Fruit fly (Drosophila melanogaster) whole organism, embryonic: ENCODE results near the gene Csk.

Source experiments
- ATbp ChIP-seq: fragments of 200-800 bp; sonication (Bioruptor generic); optimal IDR thresholded peaks from 2 replicates; lab custom pipeline; 2017; ENCODE audit warnings: missing biosample characterization, mild to moderate bottlenecking, missing genetic modification characterization, missing genetic modification reagents
- Adf1 ChIP-seq: fragments of 200-800 bp; sonication (Bioruptor generic); IDR thresholded peaks from 2 replicates; pipeline ENCODE4 v1.3.6; 2022; ENCODE audit warnings: missing biosample characterization, missing genetic modification characterization
- Atf-2 ChIP-seq: fragments of 200-800 bp; sonication (Bioruptor generic); optimal IDR thresholded peaks from 2 replicates; lab custom pipeline; 2016; ENCODE audit warnings: missing biosample characterization, missing genetic modification characterization
- B-H2 ChIP-seq: fragments of 200-800 bp; sonication (Bioruptor generic); optimal IDR thresholded peaks from 2 replicates; lab custom pipeline; 2018; ENCODE audit warnings: missing biosample characterization, mild to moderate bottlenecking, missing genetic modification characterization
- CG10267 ChIP-seq: fragments of 200-800 bp; sonication (Bioruptor generic); optimal IDR thresholded peaks from 2 replicates; lab custom pipeline; 2018; ENCODE audit warnings: missing biosample characterization, mild to moderate bottlenecking, missing genetic modification characterization, moderate library complexity
- CG1233 ChIP-seq: fragments of 200-800 bp; sonication (Bioruptor generic); optimal IDR thresholded peaks from 4 replicates; lab custom pipeline; 2018; ENCODE audit warnings: missing biosample characterization, mild to moderate bottlenecking, missing genetic modification characterization
- CG12769 ChIP-seq: fragments of 200-800 bp; sonication (Bioruptor generic); optimal IDR thresholded peaks from 2 replicates; lab custom pipeline; 2019; ENCODE audit warnings: missing biosample characterization, mild to moderate bottlenecking, missing genetic modification characterization, moderate library complexity
- CG13894 ChIP-seq: fragments of 200-800 bp; sonication (Bioruptor generic); optimal IDR thresholded peaks from 3 replicates; lab custom pipeline; 2018; ENCODE audit warnings: missing biosample characterization, mild to moderate bottlenecking, missing genetic modification characterization, moderate library complexity
- CG14667 ChIP-seq: fragments of 200-800 bp; sonication (Bioruptor generic); IDR thresholded peaks from 2 replicates; pipeline ENCODE4 v1.3.6; 2022; ENCODE audit warnings: missing biosample characterization, missing genetic modification characterization
- CG14965 ChIP-seq: fragments of 200-800 bp; sonication (Bioruptor generic); optimal IDR thresholded peaks from 2 replicates; lab custom pipeline; 2016; ENCODE audit warnings: missing biosample characterization, missing genetic modification characterization, borderline replicate concordance
- CG18599 ChIP-seq: fragments of 200-800 bp; sonication (Bioruptor generic); optimal IDR thresholded peaks from 3 replicates; lab custom pipeline; 2017; ENCODE audit warnings: missing biosample characterization, missing genetic modification characterization, mild to moderate bottlenecking, moderate library complexity, missing genetic modification reagents
- CG7839 ChIP-seq: fragments of 200-800 bp; sonication (Bioruptor generic); optimal IDR thresholded peaks from 3 replicates; lab custom pipeline; 2018; ENCODE audit warnings: missing biosample characterization, mild to moderate bottlenecking, missing genetic modification characterization, moderate library complexity
- CG8388 ChIP-seq: fragments of 200-800 bp; sonication (Bioruptor generic); optimal IDR thresholded peaks from 2 replicates; lab custom pipeline; 2019; ENCODE audit warnings: missing biosample characterization, mild to moderate bottlenecking, missing genetic modification characterization, moderate library complexity
- CG8765 ChIP-seq: fragments of 200-800 bp; sonication (Bioruptor generic); IDR thresholded peaks from 2 replicates; pipeline ENCODE4 v1.3.6; 2022; ENCODE audit warnings: missing biosample characterization, missing genetic modification characterization
- CG8944 ChIP-seq: fragments of 200-800 bp; sonication (Bioruptor generic); optimal IDR thresholded peaks from 3 replicates; lab custom pipeline; 2016; ENCODE audit warnings: missing biosample characterization, missing genetic modification characterization
- CG9437 ChIP-seq: fragments of 200-800 bp; sonication (Bioruptor generic); optimal IDR thresholded peaks from 2 replicates; lab custom pipeline; 2018; ENCODE audit warnings: missing biosample characterization, mild to moderate bottlenecking, missing genetic modification characterization
- CkIIα-i1 ChIP-seq: fragments of 200-800 bp; sonication (Bioruptor generic); IDR thresholded peaks from 2 replicates; pipeline ENCODE4 v1.3.6; 2022; ENCODE audit warnings: missing biosample characterization, missing genetic modification characterization
- CrebB ChIP-seq: fragments of 200-800 bp; sonication (Bioruptor generic); optimal IDR thresholded peaks from 3 replicates; lab custom pipeline; 2018; ENCODE audit warnings: missing biosample characterization, mild to moderate bottlenecking, missing genetic modification characterization
- D19A ChIP-seq: fragments of 200-800 bp; optimal IDR thresholded peaks from 3 replicates; lab custom pipeline; 2019; ENCODE audit warnings: missing biosample characterization, mild to moderate bottlenecking, missing genetic modification characterization, moderate library complexity
- HLHmδ ChIP-seq: fragments of 200-800 bp; sonication (Bioruptor generic); optimal IDR thresholded peaks from 2 replicates; lab custom pipeline; 2018; ENCODE audit warnings: missing biosample characterization, mild to moderate bottlenecking, missing genetic modification characterization, moderate library complexity
- HmgZ ChIP-seq: fragments of 200-800 bp; sonication (Bioruptor generic); optimal IDR thresholded peaks from 2 replicates; lab custom pipeline; 2018; ENCODE audit warnings: missing biosample characterization, mild to moderate bottlenecking, missing genetic modification characterization
- Hr39 ChIP-seq: fragments of >200 bp; optimal IDR thresholded peaks from 2 replicates; lab custom pipeline; 2017
- Kr ChIP-seq: fragments of 200-800 bp; sonication (Bioruptor generic); optimal IDR thresholded peaks from 2 replicates; lab custom pipeline; 2017; ENCODE audit warnings: missing biosample characterization, mild to moderate bottlenecking, missing genetic modification characterization
- Lim3 ChIP-seq: fragments of 200-800 bp; sonication (Bioruptor generic); IDR thresholded peaks from 2 replicates; pipeline ENCODE4 v1.3.6; 2022; ENCODE audit warnings: missing biosample characterization, missing genetic modification characterization
- Spps ChIP-seq: fragments of 200-800 bp; sonication (Bioruptor generic); optimal IDR thresholded peaks from 2 replicates; lab custom pipeline; 2018; ENCODE audit warnings: missing biosample characterization, mild to moderate bottlenecking, missing genetic modification characterization
- Tbp ChIP-seq: fragments of >200 bp; optimal IDR thresholded peaks from 2 replicates; lab custom pipeline; 2018; ENCODE audit warnings: missing biosample characterization, missing genetic modification characterization
- Trl ChIP-seq, 3 experiments: fragments of >200 bp in 2 of 3; fragments of 200-800 bp in 1 of 3; sonication (Bioruptor generic) in 1 of 3; optimal IDR thresholded peaks; 2 replicates in 1 of 3; 3 replicates in 2 of 3; lab custom pipeline; 2016 to 2017; ENCODE audit warnings: missing biosample characterization in 1 of 3, missing genetic modification characterization in 1 of 3
- aop ChIP-seq: fragments of 200-800 bp; sonication (Bioruptor generic); IDR thresholded peaks from 2 replicates; pipeline ENCODE4 v1.3.6; 2022; ENCODE audit warnings: missing biosample characterization, missing genetic modification characterization
- cas ChIP-seq: fragments of 200-800 bp; sonication (Bioruptor generic); IDR thresholded peaks from 2 replicates; pipeline ENCODE4 v1.3.6; 2022; ENCODE audit warnings: missing biosample characterization, missing genetic modification characterization
- crc ChIP-seq: fragments of 200-800 bp; sonication (Bioruptor generic); optimal IDR thresholded peaks from 2 replicates; lab custom pipeline; 2016; ENCODE audit warnings: missing biosample characterization, missing genetic modification characterization
- crol ChIP-seq: fragments of 200-800 bp; sonication (Bioruptor generic); IDR thresholded peaks from 2 replicates; pipeline ENCODE4 v1.3.6; 2022; ENCODE audit warnings: missing biosample characterization, missing genetic modification characterization
- cwo ChIP-seq: fragments of 200-800 bp; sonication (Bioruptor generic); optimal IDR thresholded peaks from 3 replicates; lab custom pipeline; 2017; ENCODE audit warnings: missing biosample characterization, missing genetic modification characterization, mild to moderate bottlenecking, moderate library complexity, missing genetic modification reagents
- dmrt11E ChIP-seq: fragments of 200-800 bp; sonication (Bioruptor generic); optimal IDR thresholded peaks from 3 replicates; lab custom pipeline; 2018; ENCODE audit warnings: missing biosample characterization, mild to moderate bottlenecking, missing genetic modification characterization, moderate library complexity
- en ChIP-seq: fragments of 200-800 bp; sonication (Bioruptor generic); optimal IDR thresholded peaks from 2 replicates; lab custom pipeline; 2016; ENCODE audit warnings: missing biosample characterization, missing genetic modification characterization
- gcm2 ChIP-seq: fragments of 200-800 bp; sonication (Bioruptor generic); optimal IDR thresholded peaks from 2 replicates; lab custom pipeline; 2016; ENCODE audit warnings: missing biosample characterization, missing genetic modification characterization
- gsb ChIP-seq: fragments of 200-800 bp; sonication (Bioruptor generic); IDR thresholded peaks from 2 replicates; pipeline ENCODE4 v1.3.6; 2022; ENCODE audit warnings: missing biosample characterization, missing genetic modification characterization
- inv ChIP-seq: fragments of 200-800 bp; sonication (Bioruptor generic); IDR thresholded peaks from 2 replicates; pipeline ENCODE4 v1.3.6; 2022; ENCODE audit warnings: missing biosample characterization, missing genetic modification characterization; ENCODE audit not compliant: partially characterized antibody
- lola ChIP-seq, 3 experiments: fragments of >200 bp in 2 of 3; fragments of 200-800 bp in 1 of 3; sonication (Bioruptor generic) in 1 of 3; optimal IDR thresholded peaks; 2 replicates each; lab custom pipeline; 2017 to 2019; ENCODE audit warnings: missing biosample characterization in 3 of 3, missing genetic modification characterization in 3 of 3, mild to moderate bottlenecking in 1 of 3, moderate library complexity in 1 of 3
- luna ChIP-seq: fragments of 200-800 bp; sonication (Bioruptor generic); optimal IDR thresholded peaks from 2 replicates; lab custom pipeline; 2016; ENCODE audit warnings: missing biosample characterization, missing genetic modification characterization
- org-1 ChIP-seq: fragments of 200-800 bp; sonication (Bioruptor generic); optimal IDR thresholded peaks from 2 replicates; lab custom pipeline; 2017; ENCODE audit warnings: missing biosample characterization, missing genetic modification characterization
- phol ChIP-seq: fragments of 200-800 bp; sonication (Bioruptor generic); optimal IDR thresholded peaks from 3 replicates; lab custom pipeline; 2018; ENCODE audit warnings: missing biosample characterization, mild to moderate bottlenecking, missing genetic modification characterization, moderate library complexity
- pita ChIP-seq: fragments of 200-800 bp; sonication (Bioruptor generic); optimal IDR thresholded peaks from 2 replicates; lab custom pipeline; 2017; ENCODE audit warnings: missing biosample characterization, mild to moderate bottlenecking, missing genetic modification characterization
- prd ChIP-seq, 3 experiments: fragments of >200 bp in 2 of 3; fragments of 200-800 bp in 1 of 3; sonication (Bioruptor generic) in 1 of 3; optimal IDR thresholded peaks in 2 of 3; IDR thresholded peaks in 1 of 3; 2 replicates in 2 of 3; 3 replicates in 1 of 3; pipeline versions ENCODE4 v1.3.6 to Lab custom; 2017 to 2022; ENCODE audit warnings: missing biosample characterization in 1 of 3, missing genetic modification characterization in 1 of 3
- repo ChIP-seq: fragments of 200-800 bp; sonication (Bioruptor generic); optimal IDR thresholded peaks from 2 replicates; lab custom pipeline; 2016; ENCODE audit warnings: missing biosample characterization, missing genetic modification characterization
- sc ChIP-seq, 3 experiments: fragments of >200 bp in 2 of 3; fragments of 200-800 bp in 1 of 3; sonication (Bioruptor generic) in 1 of 3; optimal IDR thresholded peaks; 2 replicates in 2 of 3; 3 replicates in 1 of 3; lab custom pipeline; 2017; ENCODE audit warnings: mild to moderate bottlenecking in 1 of 3, missing biosample characterization in 1 of 3, missing genetic modification characterization in 1 of 3, missing genetic modification reagents in 1 of 3
- schlank ChIP-seq: fragments of 200-800 bp; sonication (Bioruptor generic); optimal IDR thresholded peaks from 2 replicates; lab custom pipeline; 2018; ENCODE audit warnings: missing biosample characterization, mild to moderate bottlenecking, missing genetic modification characterization
- slbo ChIP-seq: fragments of 200-800 bp; sonication (Bioruptor generic); IDR thresholded peaks from 2 replicates; pipeline ENCODE4 v1.3.6; 2022; ENCODE audit warnings: missing biosample characterization, missing genetic modification characterization
- sna ChIP-seq: fragments of 200-800 bp; sonication (Bioruptor generic); IDR thresholded peaks from 2 replicates; pipeline ENCODE4 v1.3.6; 2022; ENCODE audit warnings: missing biosample characterization, missing genetic modification characterization; ENCODE audit not compliant: partially characterized antibody
- yki ChIP-seq: fragments of >200 bp; optimal IDR thresholded peaks from 3 replicates; lab custom pipeline; 2018

Csk gene

DNA sequence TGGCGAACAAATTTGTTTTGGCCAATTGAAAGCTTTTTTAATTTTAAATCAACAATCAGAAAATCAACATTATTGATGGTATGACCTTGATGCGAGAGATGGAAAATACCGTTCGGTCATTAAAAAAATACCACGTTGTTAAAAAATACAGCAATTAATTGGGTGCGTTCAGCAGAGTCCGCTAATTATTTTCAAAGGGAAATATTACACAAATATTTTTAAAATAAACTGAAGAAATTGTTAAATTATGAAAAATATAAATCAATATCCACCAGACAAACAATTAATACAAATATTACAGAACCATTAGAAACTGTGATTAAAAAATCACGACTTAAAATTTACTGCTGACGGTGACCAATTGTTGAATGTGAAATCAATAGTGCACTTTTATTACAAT lies 27.5 kb upstream of the Csk start, which contains the start of gene CG18476 (continued):
- TF ChIP-seq Trl (optimal IDR thresholded peaks at IDR 0.05; lab: Kevin White, UChicago) (no peak), Trl (GFP tag; optimal IDR thresholded peaks at IDR 0.05; lab: Kevin White, UChicago) (peak; percentile 65), Spps (tag; lab: Kevin White, UChicago) (peak; percentile 88), gcm2 (GFP tag; lab: Kevin White, UChicago) (no peak), crol (GFP tag; lab: Robert Waterston, UW) (no peak), sc (optimal IDR thresholded peaks at IDR 0.05; lab: Kevin White, UChicago) (no peak), sc (GFP tag; optimal IDR thresholded peaks at IDR 0.05; lab: Kevin White, UChicago) (peak; percentile 44), aop (GFP tag; lab: Robert Waterston, UW) (no peak), pita (GFP tag; lab: Kevin White, UChicago) (no peak), CG13894 (tag; lab: Kevin White, UChicago) (peak; percentile 84), CkIIα-i1 (GFP tag; lab: Robert Waterston, UW) (no peak), CG7839 (tag; lab: Kevin White, UChicago) (peak; percentile 96), B-H2 (GFP tag; lab: Kevin White, UChicago) (peak; percentile 78), HmgZ (tag; lab: Kevin White, UChicago) (peak; percentile 92), Hr39 (lab: Kevin White, UChicago) (no peak), CG12769 (no peak), CG8388 (GFP tag; lab: Kevin White, UChicago) (peak; percentile 91), D19A (peak; percentile 87), en (GFP tag; lab: Kevin White, UChicago) (peak; percentile 13), Tbp (GFP tag; lab: Kevin White, UChicago) (no peak), org-1 (GFP tag; lab: Kevin White, UChicago) (peak; percentile 69), CrebB (tag; lab: Kevin White, UChicago) (peak; percentile 76), schlank (peak; percentile 60), sna (GFP tag; lab: Robert Waterston, UW) (no peak), HLHmδ (GFP tag; lab: Kevin White, UChicago) (no peak), CG9437 (GFP tag; lab: Kevin White, UChicago) (peak; percentile 82), Kr (no peak), luna (GFP tag; lab: Kevin White, UChicago) (peak; percentile 4), CG14667 (GFP tag; lab: Robert Waterston, UW) (peak; percentile 88), CG18599 (GFP tag; lab: Kevin White, UChicago) (peak; percentile 91), cwo (GFP tag; lab: Kevin White, UChicago) (peak; percentile 79), slbo (peak; percentile 95), Atf-2 (peak; percentile 10), prd (optimal IDR thresholded peaks at IDR 0.05; lab: Kevin White, UChicago) (no peak), prd (GFP tag; IDR thresholded peaks at IDR 0.05; lab: Robert Waterston, UW) (peak; percentile 96), repo (GFP tag; lab: Kevin White, UChicago) (peak; percentile 21), Adf1 (peak; percentile 73), dmrt11E (peak; percentile 92), lola (GFP tag; optimal IDR thresholded peaks at IDR 0.05; lab: Kevin White, UChicago) (peak in 1 of 3 experiments; percentile 90), cas (GFP tag; lab: Robert Waterston, UW) (peak; percentile 93), CG8944 (GFP tag; lab: Kevin White, UChicago) (peak; percentile 36), crc (no peak), CG14965 (no peak), inv (GFP tag; lab: Robert Waterston, UW) (no peak), CG8765 (GFP tag; lab: Robert Waterston, UW) (peak; percentile 82), phol (tag; lab: Kevin White, UChicago) (peak; percentile 96), CG1233 (GFP tag; lab: Kevin White, UChicago) (peak; percentile 91), yki (lab: Kevin White, UChicago) (no peak), gsb (peak; percentile 73), ATbp (GFP tag; lab: Kevin White, UChicago) (peak; percentile 78), CG10267 (tag; lab: Kevin White, UChicago) (peak; percentile 87), Lim3 (GFP tag; lab: Robert Waterston, UW) (peak; percentile 43; the same call in 1 of the 2 replicates)
